Fruit fly (Drosophila melanogaster) whole organism, embryonic: ENCODE data around the gene dsx.

Source experiments
- BEAF-32 ChIP-seq: fragments of 200-800 bp; sonication (Bioruptor generic); optimal IDR thresholded peaks from 3 replicates; lab custom pipeline; 2017; ENCODE audit warnings: missing biosample characterization, missing genetic modification characterization, mild to moderate bottlenecking, moderate library complexity, missing genetic modification reagents
- Bdp1 ChIP-seq: fragments of 200-800 bp; sonication (Bioruptor generic); optimal IDR thresholded peaks from 3 replicates; lab custom pipeline; 2016; ENCODE audit warnings: missing biosample characterization, missing genetic modification characterization
- CG10147 ChIP-seq: fragments of 200-800 bp; sonication (Bioruptor generic); optimal IDR thresholded peaks from 2 replicates; lab custom pipeline; 2019; ENCODE audit warnings: missing biosample characterization, mild to moderate bottlenecking, missing genetic modification characterization, moderate library complexity
- CG10209 ChIP-seq: fragments of 200-800 bp; sonication (Bioruptor generic); optimal IDR thresholded peaks from 3 replicates; lab custom pipeline; 2017; ENCODE audit warnings: missing biosample characterization, mild to moderate bottlenecking, missing genetic modification characterization, missing genetic modification reagents
- CG10267 ChIP-seq: fragments of 200-800 bp; sonication (Bioruptor generic); optimal IDR thresholded peaks from 2 replicates; lab custom pipeline; 2018; ENCODE audit warnings: missing biosample characterization, mild to moderate bottlenecking, missing genetic modification characterization, moderate library complexity
- CG10979 ChIP-seq: fragments of 200-800 bp; sonication (Bioruptor generic); optimal IDR thresholded peaks from 2 replicates; lab custom pipeline; 2018; ENCODE audit warnings: missing biosample characterization, mild to moderate bottlenecking, missing genetic modification characterization, moderate library complexity
- CG13123 ChIP-seq: fragments of 200-800 bp; sonication (Bioruptor generic); optimal IDR thresholded peaks from 2 replicates; lab custom pipeline; 2016; ENCODE audit warnings: missing biosample characterization, missing genetic modification characterization
- CG13775 ChIP-seq: fragments of 200-800 bp; sonication (Bioruptor generic); optimal IDR thresholded peaks from 3 replicates; lab custom pipeline; 2017; ENCODE audit warnings: missing biosample characterization, mild to moderate bottlenecking, missing genetic modification characterization
- CG14667 ChIP-seq: fragments of 200-800 bp; sonication (Bioruptor generic); IDR thresholded peaks from 2 replicates; pipeline ENCODE4 v1.3.6; 2022; ENCODE audit warnings: missing biosample characterization, missing genetic modification characterization
- CG1529 ChIP-seq: fragments of 200-800 bp; sonication (Bioruptor generic); optimal IDR thresholded peaks from 3 replicates; lab custom pipeline; 2018; ENCODE audit warnings: missing biosample characterization, missing genetic modification characterization
- CG16815 ChIP-seq: fragments of 200-800 bp; sonication (Bioruptor generic); optimal IDR thresholded peaks from 3 replicates; lab custom pipeline; 2017; ENCODE audit warnings: missing biosample characterization, mild to moderate bottlenecking, missing genetic modification characterization
- CG17829 ChIP-seq: fragments of 200-800 bp; optimal IDR thresholded peaks from 2 replicates; lab custom pipeline; 2019; ENCODE audit warnings: missing biosample characterization, mild to moderate bottlenecking, missing genetic modification characterization, moderate library complexity
- CG18262 ChIP-seq: fragments of 200-800 bp; optimal IDR thresholded peaks from 3 replicates; lab custom pipeline; 2019; ENCODE audit warnings: missing biosample characterization, mild to moderate bottlenecking, missing genetic modification characterization, moderate library complexity
- CG18619 ChIP-seq: fragments of 200-800 bp; sonication (Bioruptor generic); optimal IDR thresholded peaks from 3 replicates; lab custom pipeline; 2017; ENCODE audit warnings: missing biosample characterization, mild to moderate bottlenecking, missing genetic modification characterization
- CG33557 ChIP-seq: fragments of 200-800 bp; sonication (Bioruptor generic); optimal IDR thresholded peaks from 2 replicates; lab custom pipeline; 2019; ENCODE audit warnings: missing biosample characterization, mild to moderate bottlenecking, missing genetic modification characterization, moderate library complexity
- CG3407 ChIP-seq: fragments of 200-800 bp; sonication (Bioruptor generic); optimal IDR thresholded peaks from 2 replicates; lab custom pipeline; 2018; ENCODE audit warnings: missing biosample characterization, mild to moderate bottlenecking, missing genetic modification characterization
- CG4282 ChIP-seq: fragments of 200-800 bp; sonication (Bioruptor generic); optimal IDR thresholded peaks from 2 replicates; lab custom pipeline; 2016; ENCODE audit warnings: missing biosample characterization, missing genetic modification characterization
- CG6254 ChIP-seq: fragments of 200-800 bp; sonication (Bioruptor generic); optimal IDR thresholded peaks from 3 replicates; lab custom pipeline; 2017; ENCODE audit warnings: mild to moderate bottlenecking, missing biosample characterization, missing genetic modification reagents, missing genetic modification characterization
- CG6689 ChIP-seq: fragments of 200-800 bp; sonication (Bioruptor generic); IDR thresholded peaks from 2 replicates; pipeline ENCODE4 v1.3.6; 2022; ENCODE audit warnings: missing biosample characterization, missing genetic modification characterization
- CG6813 ChIP-seq: fragments of 200-800 bp; sonication (Bioruptor generic); optimal IDR thresholded peaks from 2 replicates; lab custom pipeline; 2017; ENCODE audit warnings: missing biosample characterization, missing genetic modification characterization, mild to moderate bottlenecking, moderate library complexity, missing genetic modification reagents
- CG8359 ChIP-seq: fragments of 200-800 bp; sonication (Bioruptor generic); optimal IDR thresholded peaks from 2 replicates; lab custom pipeline; 2017; ENCODE audit warnings: missing biosample characterization, mild to moderate bottlenecking, missing genetic modification characterization, borderline replicate concordance
- D19A ChIP-seq: fragments of 200-800 bp; optimal IDR thresholded peaks from 3 replicates; lab custom pipeline; 2019; ENCODE audit warnings: missing biosample characterization, mild to moderate bottlenecking, missing genetic modification characterization, moderate library complexity
- D19B ChIP-seq: fragments of 200-800 bp; sonication (Bioruptor generic); optimal IDR thresholded peaks from 2 replicates; lab custom pipeline; 2017; ENCODE audit warnings: missing biosample characterization, mild to moderate bottlenecking, missing genetic modification characterization
- Nf-YC ChIP-seq: fragments of 200-800 bp; optimal IDR thresholded peaks from 3 replicates; lab custom pipeline; 2019; ENCODE audit warnings: missing biosample characterization, mild to moderate bottlenecking, missing genetic modification characterization, moderate library complexity
- Sin3A ChIP-seq: fragments of >200 bp; optimal IDR thresholded peaks from 2 replicates; lab custom pipeline; 2018
- Sox102F ChIP-seq: fragments of 200-800 bp; sonication (Bioruptor generic); optimal IDR thresholded peaks from 2 replicates; lab custom pipeline; 2018; ENCODE audit warnings: missing biosample characterization, mild to moderate bottlenecking, missing genetic modification characterization, moderate library complexity
- Spps ChIP-seq: fragments of 200-800 bp; sonication (Bioruptor generic); optimal IDR thresholded peaks from 2 replicates; lab custom pipeline; 2018; ENCODE audit warnings: missing biosample characterization, mild to moderate bottlenecking, missing genetic modification characterization
- Usf ChIP-seq: fragments of 200-800 bp; sonication (Bioruptor generic); optimal IDR thresholded peaks from 2 replicates; lab custom pipeline; 2017; ENCODE audit warnings: missing genotype, missing biosample characterization, missing genetic modification characterization
- abd-A ChIP-seq: fragments of 200-800 bp; sonication (Bioruptor generic); optimal IDR thresholded peaks from 3 replicates; lab custom pipeline; 2019; ENCODE audit warnings: missing biosample characterization, mild to moderate bottlenecking, missing genetic modification characterization, moderate library complexity
- cg ChIP-seq: fragments of 200-800 bp; sonication (Bioruptor generic); optimal IDR thresholded peaks from 3 replicates; lab custom pipeline; 2019; ENCODE audit warnings: missing biosample characterization, mild to moderate bottlenecking, missing genetic modification characterization, moderate library complexity
- dpn ChIP-seq, 2 experiments: fragments of 200-800 bp; sonication (Bioruptor generic); optimal IDR thresholded peaks; 3 replicates each; lab custom pipeline; 2016; ENCODE audit warnings: missing biosample characterization in 2 of 2, missing genetic modification characterization in 2 of 2
- fd96Cb ChIP-seq: fragments of 200-800 bp; sonication (Bioruptor generic); optimal IDR thresholded peaks from 2 replicates; lab custom pipeline; 2018; ENCODE audit warnings: missing biosample characterization, mild to moderate bottlenecking, missing genetic modification characterization, moderate library complexity
- gem ChIP-seq: fragments of 200-800 bp; sonication (Bioruptor generic); optimal IDR thresholded peaks from 2 replicates; lab custom pipeline; 2019; ENCODE audit warnings: missing biosample characterization, mild to moderate bottlenecking, missing genetic modification characterization, moderate library complexity
- gfzf ChIP-seq: fragments of 200-800 bp; sonication (Bioruptor generic); optimal IDR thresholded peaks from 2 replicates; lab custom pipeline; 2016; ENCODE audit warnings: missing biosample characterization, mild to moderate bottlenecking, missing genetic modification characterization, moderate library complexity
- insv ChIP-seq, 2 experiments: fragments of 200-800 bp; sonication (Bioruptor generic); optimal IDR thresholded peaks; 3 replicates each; lab custom pipeline; 2016 to 2018; ENCODE audit warnings: missing biosample characterization in 2 of 2, missing genetic modification characterization in 2 of 2
- knrl ChIP-seq: fragments of 200-800 bp; sonication (Bioruptor generic); IDR thresholded peaks from 3 replicates; pipeline ENCODE4 v1.3.6; 2022; ENCODE audit warnings: missing biosample characterization, missing genetic modification characterization; ENCODE audit not compliant: partially characterized antibody
- odd ChIP-seq: fragments of 200-800 bp; sonication (Bioruptor generic); optimal IDR thresholded peaks from 2 replicates; lab custom pipeline; 2017; ENCODE audit warnings: missing biosample characterization, mild to moderate bottlenecking, missing genetic modification characterization
- pho ChIP-seq: fragments of 200-800 bp; sonication (Bioruptor generic); optimal IDR thresholded peaks from 2 replicates; lab custom pipeline; 2016; ENCODE audit warnings: missing biosample characterization, missing genetic modification characterization
- prd ChIP-seq, 3 experiments: fragments of >200 bp in 2 of 3; fragments of 200-800 bp in 1 of 3; sonication (Bioruptor generic) in 1 of 3; optimal IDR thresholded peaks in 2 of 3; IDR thresholded peaks in 1 of 3; 2 replicates in 2 of 3; 3 replicates in 1 of 3; pipeline versions ENCODE4 v1.3.6 to Lab custom; 2017 to 2022; ENCODE audit warnings: missing biosample characterization in 1 of 3, missing genetic modification characterization in 1 of 3
- pum ChIP-seq: fragments of 200-800 bp; sonication (Bioruptor generic); optimal IDR thresholded peaks from 2 replicates; lab custom pipeline; 2016; ENCODE audit warnings: missing biosample characterization, missing genetic modification characterization
- sens ChIP-seq: fragments of 200-800 bp; sonication (Bioruptor generic); peaks from one replicate; lab custom pipeline; 2016; ENCODE audit warnings: missing biosample characterization, missing genetic modification characterization
- sisA ChIP-seq: fragments of 200-800 bp; sonication (Bioruptor generic); IDR thresholded peaks from 2 replicates; pipeline ENCODE4 v1.3.6; 2022; ENCODE audit warnings: missing biosample characterization, missing genetic modification characterization
- slbo ChIP-seq: fragments of 200-800 bp; sonication (Bioruptor generic); IDR thresholded peaks from 2 replicates; pipeline ENCODE4 v1.3.6; 2022; ENCODE audit warnings: missing biosample characterization, missing genetic modification characterization
- sqz ChIP-seq: fragments of 200-800 bp; sonication (Bioruptor generic); optimal IDR thresholded peaks from 3 replicates; lab custom pipeline; 2018; ENCODE audit warnings: missing biosample characterization, mild to moderate bottlenecking, missing genetic modification characterization
- tin ChIP-seq: fragments of 200-800 bp; sonication (Bioruptor generic); optimal IDR thresholded peaks from 3 replicates; lab custom pipeline; 2016; ENCODE audit warnings: missing biosample characterization, missing genetic modification characterization
- toy ChIP-seq: fragments of 200-800 bp; sonication (Bioruptor generic); IDR thresholded peaks from 2 replicates; pipeline ENCODE4 v1.3.6; 2022; ENCODE audit warnings: missing biosample characterization, missing genetic modification characterization
- trem ChIP-seq: fragments of 200-800 bp; optimal IDR thresholded peaks from 3 replicates; lab custom pipeline; 2019; ENCODE audit warnings: missing biosample characterization, mild to moderate bottlenecking, missing genetic modification characterization, moderate library complexity
- wor ChIP-seq: fragments of 200-800 bp; sonication (Bioruptor generic); IDR thresholded peaks from 2 replicates; pipeline ENCODE4 v1.3.6; 2022; ENCODE audit warnings: missing biosample characterization, missing genetic modification characterization

The dsx gene

DNA sequence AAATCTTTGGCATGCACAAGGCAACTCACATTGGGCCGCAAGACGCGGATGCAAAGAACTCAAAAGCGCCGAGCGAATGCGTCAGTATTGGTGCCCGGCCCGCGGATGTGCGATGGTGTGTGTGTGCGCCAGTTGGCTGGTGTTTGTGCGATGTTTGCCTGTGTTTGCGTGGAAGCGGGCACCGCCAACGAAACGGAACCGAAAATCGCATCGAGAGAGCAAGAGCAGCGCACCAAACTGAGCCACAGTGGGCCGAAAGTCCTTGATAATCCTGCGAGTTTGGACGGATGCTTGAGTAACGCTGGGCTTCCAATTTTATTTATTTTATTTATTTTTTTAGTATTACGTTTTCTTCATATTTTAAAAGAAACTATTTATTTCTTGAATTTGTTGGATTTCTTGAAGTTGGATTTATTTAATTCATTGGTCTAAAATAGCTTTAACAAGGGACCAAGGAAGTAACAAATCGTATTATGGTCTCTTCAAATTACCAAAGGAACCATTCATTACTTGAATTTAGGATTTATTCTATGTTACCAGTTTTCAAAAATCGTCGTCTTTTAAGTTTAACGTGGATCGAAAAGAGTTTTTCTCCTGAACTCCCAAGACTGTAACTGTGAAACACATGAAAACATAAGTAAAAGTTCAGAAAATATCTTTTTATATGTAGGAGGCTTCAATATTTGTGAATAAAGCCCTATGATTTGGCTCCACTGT, 4.3 kb downstream of the dsx start (continued):
- TF ChIP-seq D19B (GFP tag; lab: Kevin White, UChicago) (no peak), cg (GFP tag; lab: Kevin White, UChicago) (peak; percentile 91), CG13123 (no peak), CG10209 (GFP tag; lab: Kevin White, UChicago) (peak; percentile 40), CG14667 (GFP tag; lab: Robert Waterston, UW) (peak; percentile 25; the same call in 1 of the 2 replicates), pho (GFP tag; lab: Kevin White, UChicago) (no peak), fd96Cb (tag; lab: Kevin White, UChicago) (peak; percentile 68), CG10979 (tag; lab: Kevin White, UChicago) (peak; percentile 79), Usf (peak; percentile 62), trem (peak; percentile 43), CG18262 (tag; lab: Kevin White, UChicago) (peak; percentile 92), Sin3A (lab: Kevin White, UChicago) (no peak), CG33557 (peak; percentile 72), CG13775 (GFP tag; lab: Kevin White, UChicago) (peak; percentile 66), insv (GFP tag; optimal IDR thresholded peaks at IDR 0.05; lab: Kevin White, UChicago) (no peak), CG6689 (GFP tag; lab: Robert Waterston, UW) (peak; percentile 40), sqz (GFP tag; lab: Kevin White, UChicago) (peak; percentile 45), gfzf (GFP tag; lab: Kevin White, UChicago) (no peak), BEAF-32 (GFP tag; lab: Kevin White, UChicago) (no peak), pum (GFP tag; lab: Kevin White, UChicago) (peak; percentile 30), tin (GFP tag; lab: Kevin White, UChicago) (peak; percentile 59), CG3407 (GFP tag; lab: Kevin White, UChicago) (peak; percentile 63), CG6254 (GFP tag; lab: Kevin White, UChicago) (peak; percentile 44), D19A (peak; percentile 56), sisA (GFP tag; lab: Robert Waterston, UW) (0 out of 2 replicates have a peak, but pooled peaks have one; percentile 39), sens (GFP tag; lab: Kevin White, UChicago) (peak; percentile 92), gem (tag; lab: Kevin White, UChicago) (peak; percentile 79), dpn (GFP tag; optimal IDR thresholded peaks at IDR 0.05; lab: Kevin White, UChicago) (no peak), wor (GFP tag; lab: Robert Waterston, UW) (peak; percentile 39; the same call in 1 of the 2 replicates), abd-A (no peak), CG6813 (GFP tag; lab: Kevin White, UChicago) (peak; percentile 4), CG4282 (peak; percentile 30), CG16815 (GFP tag; lab: Kevin White, UChicago) (peak; percentile 71), CG10267 (tag; lab: Kevin White, UChicago) (peak; percentile 58), CG8359 (GFP tag; lab: Kevin White, UChicago) (peak; percentile 19), CG1529 (GFP tag; lab: Kevin White, UChicago) (peak; percentile 55), knrl (no peak), slbo (GFP tag; lab: Robert Waterston, UW) (no peak), CG18619 (peak; percentile 58), CG10147 (GFP tag; lab: Kevin White, UChicago) (no peak), odd (peak; percentile 33), CG17829 (tag; lab: Kevin White, UChicago) (peak; percentile 72), Bdp1 (GFP tag; lab: Kevin White, UChicago) (no peak), Nf-YC (tag; lab: Kevin White, UChicago) (peak; percentile 79), prd (optimal IDR thresholded peaks at IDR 0.05; lab: Kevin White, UChicago) (no peak), prd (GFP tag; IDR thresholded peaks at IDR 0.05; lab: Robert Waterston, UW) (peak; percentile 55), toy (no peak), Sox102F (GFP tag; lab: Kevin White, UChicago) (peak; percentile 48), Spps (tag; lab: Kevin White, UChicago) (peak; percentile 34)
